Worm (Caenorhabditis elegans): ENCODE results near the gene rnh-1.1.

Gene rnh-1.1

DNA sequence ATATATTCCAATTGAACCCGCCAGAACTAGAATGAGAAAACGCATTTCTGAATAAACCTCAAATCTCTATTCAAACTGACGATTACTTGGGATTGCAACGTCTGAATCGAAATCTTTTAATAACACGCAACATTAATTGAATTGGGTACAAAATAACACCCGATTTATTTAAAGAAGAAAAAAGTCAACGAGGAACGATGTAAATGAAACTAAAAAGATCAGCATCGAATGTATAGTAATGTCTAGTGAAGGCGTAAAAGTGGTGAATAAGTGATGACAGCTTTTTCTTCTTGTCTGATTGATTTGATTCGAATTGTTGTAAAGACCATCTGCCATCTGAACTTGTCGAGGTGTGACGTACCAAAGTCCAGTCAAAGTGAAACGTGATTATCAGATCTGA is 31.9 kb upstream of the rnh-1.1 start, which contains the start of gene nas-23:
nas-23 (minus strand) TSS at position 101 of the 400 bp plus-strand sequence.
- TF ChIP-seq zip-5 (tag; optimal IDR thresholded peaks at IDR 0.05) = no peak
- no peak for TF ChIP-seq che-1 (tag; optimal IDR thresholded peaks at IDR 0.05)
- TF ChIP-seq elt-2 (tag; optimal IDR thresholded peaks at IDR 0.05) = no peak
- no peak for TF ChIP-seq ceh-19 (GFP tag; optimal IDR thresholded peaks at IDR 0.05)

DNA sequence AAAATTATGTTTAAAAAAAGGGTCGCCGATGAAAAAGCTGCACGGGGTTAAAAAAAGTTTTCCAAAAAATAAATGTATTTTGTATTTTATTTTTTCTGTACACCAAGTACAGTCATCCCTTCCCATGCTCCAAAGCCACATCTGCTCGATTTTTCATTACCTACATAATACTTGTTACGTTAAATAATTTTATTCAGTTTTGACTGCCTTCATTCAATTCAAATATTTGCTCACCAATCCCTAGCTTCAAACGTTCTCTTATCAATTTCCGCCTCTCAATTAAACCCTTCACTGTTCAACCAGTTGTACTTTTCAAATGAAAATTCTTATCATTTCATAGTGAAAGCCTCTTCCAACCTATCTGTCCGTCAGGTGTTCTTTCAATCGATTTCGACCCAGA is 31.4 kb upstream of the rnh-1.1 start, which contains the start of gene R10H1.1:
R10H1.1 (plus strand) TSS at position 301 of the 400 bp plus-strand sequence.
- no peak for TF ChIP-seq rnt-1 (tag; optimal IDR thresholded peaks at IDR 0.05)
- TF ChIP-seq unc-86 (tag; optimal IDR thresholded peaks at IDR 0.05) = no peak
- no peak for TF ChIP-seq nhr-11 (tag; optimal IDR thresholded peaks at IDR 0.05)
- TF ChIP-seq ceh-19 (GFP tag; optimal IDR thresholded peaks at IDR 0.05) = no peak
- TF ChIP-seq dve-1 (tag; optimal IDR thresholded peaks at IDR 0.05) = no peak
- no peak for TF ChIP-seq lin-11 (tag; optimal IDR thresholded peaks at IDR 0.05)
- no peak for TF ChIP-seq ceh-24 (tag; optimal IDR thresholded peaks at IDR 0.05)
- no peak for TF ChIP-seq fkh-6 (tag; optimal IDR thresholded peaks at IDR 0.05)
- TF ChIP-seq dmd-4 (tag; optimal IDR thresholded peaks at IDR 0.05; ENCODE audit: borderline replicate concordance) = no peak
- no peak for TF ChIP-seq ztf-16 (tag; optimal IDR thresholded peaks at IDR 0.05)
- no peak for TF ChIP-seq eyg-1 (tag; optimal IDR thresholded peaks at IDR 0.05)
- no peak for TF ChIP-seq gmeb-2 (tag; optimal IDR thresholded peaks at IDR 0.05)
- TF ChIP-seq pag-3 (tag; optimal IDR thresholded peaks at IDR 0.05; ENCODE audit: borderline replicate concordance) = no peak

DNA sequence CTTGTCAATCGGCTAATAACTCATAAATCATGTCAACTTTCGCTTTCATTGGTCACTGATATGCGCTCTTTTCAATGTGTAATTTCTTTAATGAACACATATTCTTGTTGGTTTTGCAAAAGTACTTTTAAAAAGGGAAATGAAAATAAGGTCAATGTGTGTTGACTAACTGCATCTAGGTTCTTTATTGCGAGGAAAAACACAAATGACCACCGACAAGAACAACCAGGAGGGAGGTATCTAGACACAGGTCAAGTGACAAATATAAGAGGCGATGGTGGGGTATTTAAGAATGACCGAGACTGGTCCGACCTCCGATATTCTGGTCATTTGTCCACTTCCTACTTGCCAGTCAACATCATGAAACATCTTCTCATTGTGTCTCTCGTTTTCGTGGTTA is 29.5 kb upstream of the rnh-1.1 start, which contains the start of gene spi-1:
spi-1 (plus strand) TSS at position 178 of the 400 bp plus-strand sequence.
- no peak for TF ChIP-seq elt-2 (tag; optimal IDR thresholded peaks at IDR 0.05)
- TF ChIP-seq tbx-2 (tag; optimal IDR thresholded peaks at IDR 0.05) = no peak
- no peak for TF ChIP-seq pag-3 (tag; optimal IDR thresholded peaks at IDR 0.05; ENCODE audit: borderline replicate concordance)

DNA sequence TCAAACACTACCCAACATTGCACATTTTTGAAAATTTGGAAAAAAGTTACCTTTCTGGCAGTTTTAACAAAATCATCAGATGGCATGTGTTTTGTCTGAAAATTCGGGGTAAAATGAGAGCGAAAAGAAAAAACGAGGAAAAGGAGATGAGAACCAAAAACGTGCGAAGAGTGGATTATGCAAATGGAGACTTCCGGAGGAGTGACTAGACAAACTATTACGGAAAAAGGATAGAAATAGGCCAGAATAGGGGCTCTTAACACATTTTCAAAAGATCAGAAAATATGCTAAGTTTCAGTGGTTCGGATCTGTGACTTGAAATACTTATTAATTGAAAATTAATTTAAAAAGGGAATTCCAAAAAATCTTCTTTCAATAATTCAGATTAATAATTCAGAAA is 26.1 kb upstream of the rnh-1.1 start, which contains the start of gene srab-14:
srab-14 (minus strand) TSS at position 101 of the 400 bp plus-strand sequence.
- TF ChIP-seq K09A11.1 (tag; optimal IDR thresholded peaks at IDR 0.05; ENCODE audit: insufficient read depth) (no peak), ceh-22 (tag; optimal IDR thresholded peaks at IDR 0.05) (no peak), sdc-2 (tag; optimal IDR thresholded peaks at IDR 0.05) (no peak), fkh-6 (tag; optimal IDR thresholded peaks at IDR 0.05) (no peak), madf-2 (tag; optimal IDR thresholded peaks at IDR 0.05) (no peak), unc-3 (GFP tag; conservative IDR thresholded peaks at IDR 0.05) (no peak), unc-3 (tag; optimal IDR thresholded peaks at IDR 0.05) (no peak), ceh-48 (tag; optimal IDR thresholded peaks at IDR 0.05) (no peak), lim-6 (tag; optimal IDR thresholded peaks at IDR 0.05) (no peak), F13H6.1 (tag; optimal IDR thresholded peaks at IDR 0.05) (no peak), hlh-6 (tag; optimal IDR thresholded peaks at IDR 0.05) (no peak), elt-4 (tag; optimal IDR thresholded peaks at IDR 0.05) (no peak), ceh-34 (tag; optimal IDR thresholded peaks at IDR 0.05) (no peak), C38D4.7 (GFP tag; optimal IDR thresholded peaks at IDR 0.05) (no peak), syd-9 (tag; optimal IDR thresholded peaks at IDR 0.05) (no peak), dve-1 (tag; optimal IDR thresholded peaks at IDR 0.05) (no peak), unc-42 (tag; optimal IDR thresholded peaks at IDR 0.05) (no peak), dmd-4 (tag; optimal IDR thresholded peaks at IDR 0.05; ENCODE audit: borderline replicate concordance) (no peak), ceh-14 (tag; optimal IDR thresholded peaks at IDR 0.05) (no peak), zip-5 (tag; optimal IDR thresholded peaks at IDR 0.05) (no peak), pag-3 (tag; optimal IDR thresholded peaks at IDR 0.05; ENCODE audit: borderline replicate concordance) (no peak)

DNA sequence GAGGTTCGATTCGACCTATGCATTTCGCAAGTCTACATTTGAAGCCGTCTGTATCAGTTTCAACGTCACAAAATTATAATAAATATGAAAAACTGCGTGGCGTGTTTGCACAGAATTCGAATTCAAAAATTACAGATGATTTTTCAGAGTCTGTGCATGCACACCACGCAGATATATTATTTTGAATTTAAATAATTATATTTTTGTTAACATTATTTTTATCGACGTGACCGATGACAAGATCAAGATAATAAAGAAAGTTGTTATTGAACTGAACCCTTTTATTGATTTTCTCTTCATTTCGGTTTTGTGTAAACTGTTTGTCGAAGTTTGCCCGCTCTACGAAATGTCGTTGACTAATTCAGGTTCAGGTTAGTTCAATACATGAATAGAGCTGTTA is 20.5 kb upstream of the rnh-1.1 start, which contains the start of gene C28F5.1:
C28F5.1 (plus strand) TSS at position 301 of the 400 bp plus-strand sequence.
- TF ChIP-seq K02D7.2 (tag; optimal IDR thresholded peaks at IDR 0.05) = no peak
- no peak for TF ChIP-seq Y22D7AL.16 (tag; optimal IDR thresholded peaks at IDR 0.05)
- no peak for TF ChIP-seq hlh-30 (tag; optimal IDR thresholded peaks at IDR 0.05; ENCODE audit: insufficient read depth)
- no peak for TF ChIP-seq sdc-2 (tag; optimal IDR thresholded peaks at IDR 0.05)
- TF ChIP-seq mec-3 (tag; optimal IDR thresholded peaks at IDR 0.05; ENCODE audit: borderline replicate concordance) = no peak
- no peak for TF ChIP-seq pqm-1 (tag; optimal IDR thresholded peaks at IDR 0.05)
- TF ChIP-seq ref-2 (tag; optimal IDR thresholded peaks at IDR 0.05) = no peak
- TF ChIP-seq zip-5 (tag; optimal IDR thresholded peaks at IDR 0.05) = no peak
- TF ChIP-seq tbx-7 (tag; optimal IDR thresholded peaks at IDR 0.05) = no peak
- TF ChIP-seq lim-6 (tag; optimal IDR thresholded peaks at IDR 0.05) = no peak
- no peak for TF ChIP-seq ceh-9 (tag; optimal IDR thresholded peaks at IDR 0.05)
- no peak for TF ChIP-seq ama-1 (optimal IDR thresholded peaks at IDR 0.05)
- TF ChIP-seq ceh-48 (tag; optimal IDR thresholded peaks at IDR 0.05) = no peak
- TF ChIP-seq hlh-8 (tag; optimal IDR thresholded peaks at IDR 0.05) = no peak
- TF ChIP-seq ets-4 (tag; optimal IDR thresholded peaks at IDR 0.05) = no peak
- TF ChIP-seq ceh-14 (tag; optimal IDR thresholded peaks at IDR 0.05) = no peak
- TF ChIP-seq unc-86 (tag; optimal IDR thresholded peaks at IDR 0.05) = no peak
- TF ChIP-seq sox-4 (tag; optimal IDR thresholded peaks at IDR 0.05) = no peak
- TF ChIP-seq elt-2 (tag; optimal IDR thresholded peaks at IDR 0.05) = no peak
